Fruit fly (Drosophila melanogaster) whole organism, embryonic: ENCODE results near the gene CG2681.

ENCODE experiments used
- BEAF-32 ChIP-seq: fragments of 200-800 bp; sonication (Bioruptor generic); optimal IDR thresholded peaks from 3 replicates; lab custom pipeline; 2017; ENCODE audit warnings: missing biosample characterization, missing genetic modification characterization, mild to moderate bottlenecking, moderate library complexity, missing genetic modification reagents
- CG10209 ChIP-seq: fragments of 200-800 bp; sonication (Bioruptor generic); optimal IDR thresholded peaks from 3 replicates; lab custom pipeline; 2017; ENCODE audit warnings: missing biosample characterization, mild to moderate bottlenecking, missing genetic modification characterization, missing genetic modification reagents
- CG1024 ChIP-seq: fragments of 200-800 bp; sonication (Bioruptor generic); IDR thresholded peaks from 2 replicates; pipeline ENCODE4 v1.3.6; 2022; ENCODE audit warnings: missing biosample characterization, missing genetic modification characterization
- CG10267 ChIP-seq: fragments of 200-800 bp; sonication (Bioruptor generic); optimal IDR thresholded peaks from 2 replicates; lab custom pipeline; 2018; ENCODE audit warnings: missing biosample characterization, mild to moderate bottlenecking, missing genetic modification characterization, moderate library complexity
- CG13894 ChIP-seq: fragments of 200-800 bp; sonication (Bioruptor generic); optimal IDR thresholded peaks from 3 replicates; lab custom pipeline; 2018; ENCODE audit warnings: missing biosample characterization, mild to moderate bottlenecking, missing genetic modification characterization, moderate library complexity
- CG15514 ChIP-seq: fragments of 200-800 bp; sonication (Bioruptor generic); optimal IDR thresholded peaks from 3 replicates; lab custom pipeline; 2017; ENCODE audit warnings: missing biosample characterization, missing genetic modification characterization, mild to moderate bottlenecking, moderate library complexity, missing genetic modification reagents
- CG1603 ChIP-seq: fragments of 200-800 bp; sonication (Bioruptor generic); optimal IDR thresholded peaks from 2 replicates; lab custom pipeline; 2019; ENCODE audit warnings: missing biosample characterization, mild to moderate bottlenecking, missing genetic modification characterization, moderate library complexity
- CG17829 ChIP-seq: fragments of 200-800 bp; optimal IDR thresholded peaks from 2 replicates; lab custom pipeline; 2019; ENCODE audit warnings: missing biosample characterization, mild to moderate bottlenecking, missing genetic modification characterization, moderate library complexity
- CG2875 ChIP-seq: fragments of 200-800 bp; sonication (Bioruptor generic); optimal IDR thresholded peaks from 2 replicates; lab custom pipeline; 2017; ENCODE audit warnings: missing biosample characterization, mild to moderate bottlenecking, missing genetic modification characterization, missing genetic modification reagents
- CG32767 ChIP-seq: fragments of 200-800 bp; sonication (Bioruptor generic); IDR thresholded peaks from 2 replicates; pipeline ENCODE4 v1.3.6; 2022; ENCODE audit warnings: missing biosample characterization, missing genetic modification characterization
- CG4707 ChIP-seq: fragments of 200-800 bp; sonication (Bioruptor generic); optimal IDR thresholded peaks from 2 replicates; lab custom pipeline; 2018; ENCODE audit warnings: missing biosample characterization, mild to moderate bottlenecking, missing genetic modification characterization, moderate library complexity
- CG6654 ChIP-seq: fragments of 200-800 bp; sonication (Bioruptor generic); optimal IDR thresholded peaks from 2 replicates; lab custom pipeline; 2017; ENCODE audit warnings: missing biosample characterization, mild to moderate bottlenecking, missing genetic modification characterization
- CG8388 ChIP-seq: fragments of 200-800 bp; sonication (Bioruptor generic); optimal IDR thresholded peaks from 2 replicates; lab custom pipeline; 2019; ENCODE audit warnings: missing biosample characterization, mild to moderate bottlenecking, missing genetic modification characterization, moderate library complexity
- CG9817 ChIP-seq: fragments of 200-800 bp; sonication (Bioruptor generic); optimal IDR thresholded peaks from 2 replicates; lab custom pipeline; 2018; ENCODE audit warnings: missing biosample characterization, mild to moderate bottlenecking, missing genetic modification characterization, moderate library complexity
- CTCF ChIP-seq: fragments of 200-800 bp; sonication (Bioruptor generic); optimal IDR thresholded peaks from 2 replicates; lab custom pipeline; 2017; ENCODE audit warnings: missing biosample characterization, mild to moderate bottlenecking, missing genetic modification characterization, moderate library complexity
- Dad ChIP-seq: fragments of 200-800 bp; sonication (Bioruptor generic); optimal IDR thresholded peaks from 3 replicates; lab custom pipeline; 2016; ENCODE audit warnings: missing biosample characterization, missing genetic modification characterization
- Dll ChIP-seq: fragments of 200-800 bp; sonication (Bioruptor generic); IDR thresholded peaks from 4 replicates; pipeline ENCODE4 v1.3.6; 2022; ENCODE audit warnings: missing biosample characterization, missing genetic modification characterization; ENCODE audit not compliant: partially characterized antibody
- Doc3 ChIP-seq: fragments of 200-800 bp; sonication (Bioruptor generic); IDR thresholded peaks from 3 replicates; pipeline ENCODE4 v1.3.6; 2022; ENCODE audit warnings: missing biosample characterization, missing genetic modification characterization; ENCODE audit not compliant: partially characterized antibody
- Dref ChIP-seq: fragments of 200-800 bp; sonication (Bioruptor generic); IDR thresholded peaks from 2 replicates; pipeline ENCODE4 v1.3.6; 2022; ENCODE audit warnings: missing biosample characterization, missing genetic modification characterization
- Drgx ChIP-seq: fragments of 200-800 bp; sonication (Bioruptor generic); IDR thresholded peaks from 2 replicates; pipeline ENCODE4 v1.3.6; 2022; ENCODE audit warnings: missing biosample characterization, missing genetic modification characterization
- Ets65A ChIP-seq: fragments of 200-800 bp; sonication (Bioruptor generic); peaks from one replicate; lab custom pipeline; 2016; ENCODE audit warnings: missing biosample characterization, missing genetic modification characterization
- HLH4C ChIP-seq: fragments of 200-800 bp; sonication (Bioruptor generic); IDR thresholded peaks from 3 replicates; pipeline ENCODE4 v1.3.6; 2022; ENCODE audit warnings: missing biosample characterization, missing genetic modification characterization; ENCODE audit not compliant: partially characterized antibody
- Hr51 ChIP-seq, 2 experiments: fragments of 200-800 bp; sonication (Bioruptor generic); optimal IDR thresholded peaks; 2 replicates in 1 of 2; 3 replicates in 1 of 2; lab custom pipeline; 2016 to 2018; ENCODE audit warnings: missing biosample characterization in 2 of 2, missing genetic modification characterization in 2 of 2, mild to moderate bottlenecking in 1 of 2, moderate library complexity in 1 of 2
- MBD-R2 ChIP-seq: fragments of 200-800 bp; sonication (Bioruptor generic); IDR thresholded peaks from 2 replicates; pipeline ENCODE4 v1.3.6; 2022; ENCODE audit warnings: missing biosample characterization, missing genetic modification characterization
- Mad ChIP-seq: fragments of 200-800 bp; sonication (Bioruptor generic); optimal IDR thresholded peaks from 2 replicates; lab custom pipeline; 2016; ENCODE audit warnings: missing biosample characterization, missing genetic modification characterization
- Mrtf ChIP-seq: fragments of 200-800 bp; sonication (Bioruptor generic); IDR thresholded peaks from 3 replicates; pipeline ENCODE4 v1.3.6; 2022; ENCODE audit warnings: missing biosample characterization, missing genetic modification characterization
- Myb ChIP-seq: fragments of 200-800 bp; sonication (Bioruptor generic); optimal IDR thresholded peaks from 2 replicates; lab custom pipeline; 2016; ENCODE audit warnings: missing biosample characterization, missing genetic modification characterization
- Ravus ChIP-seq: fragments of 200-800 bp; sonication (Bioruptor generic); IDR thresholded peaks from 2 replicates; pipeline ENCODE4 v1.3.6; 2022; ENCODE audit warnings: missing biosample characterization, missing genetic modification characterization
- Rfx ChIP-seq: fragments of 200-800 bp; sonication (Bioruptor generic); IDR thresholded peaks from 2 replicates; pipeline ENCODE4 v1.3.6; 2022; ENCODE audit warnings: missing biosample characterization, missing genetic modification characterization
- Sry-δ ChIP-seq: fragments of 200-800 bp; sonication (Bioruptor generic); optimal IDR thresholded peaks from 2 replicates; lab custom pipeline; 2016; ENCODE audit warnings: missing biosample characterization, missing genetic modification characterization
- Tbp ChIP-seq: fragments of >200 bp; optimal IDR thresholded peaks from 2 replicates; lab custom pipeline; 2018; ENCODE audit warnings: missing biosample characterization, missing genetic modification characterization
- Xrp1 ChIP-seq: fragments of 200-800 bp; sonication (Bioruptor generic); IDR thresholded peaks from 2 replicates; pipeline ENCODE4 v1.3.6; 2022; ENCODE audit warnings: missing biosample characterization, missing genetic modification characterization
- ab ChIP-seq: fragments of 200-800 bp; sonication (Bioruptor generic); optimal IDR thresholded peaks from 2 replicates; lab custom pipeline; 2016; ENCODE audit warnings: missing biosample characterization, missing genetic modification characterization
- ac ChIP-seq: fragments of 200-800 bp; sonication (Bioruptor generic); optimal IDR thresholded peaks from 3 replicates; lab custom pipeline; 2017; ENCODE audit warnings: missing biosample characterization, mild to moderate bottlenecking, missing genetic modification characterization
- bcd ChIP-seq: fragments of 200-800 bp; sonication (Bioruptor generic); optimal IDR thresholded peaks from 2 replicates; lab custom pipeline; 2017; ENCODE audit warnings: missing biosample characterization, mild to moderate bottlenecking, missing genetic modification characterization
- bigmax ChIP-seq: fragments of 200-800 bp; sonication (Bioruptor generic); optimal IDR thresholded peaks from 2 replicates; lab custom pipeline; 2018; ENCODE audit warnings: missing biosample characterization, mild to moderate bottlenecking, missing genetic modification characterization
- dan ChIP-seq: fragments of 200-800 bp; sonication (Bioruptor generic); IDR thresholded peaks from 2 replicates; pipeline ENCODE4 v1.3.6; 2022; ENCODE audit warnings: missing biosample characterization, missing genetic modification characterization
- esg ChIP-seq: fragments of 200-800 bp; sonication (Bioruptor generic); conservative IDR thresholded peaks from 2 replicates; pipeline ENCODE4 v1.3.6; 2022; ENCODE audit warnings: missing biosample characterization, missing genetic modification characterization
- mirr ChIP-seq: fragments of 200-800 bp; sonication (Bioruptor generic); optimal IDR thresholded peaks from 3 replicates; lab custom pipeline; 2018; ENCODE audit warnings: missing biosample characterization, mild to moderate bottlenecking, missing genetic modification characterization
- otp ChIP-seq: fragments of 200-800 bp; sonication (Bioruptor generic); IDR thresholded peaks from 3 replicates; pipeline ENCODE4, ENCODE4 v1.3.6; 2022; ENCODE audit warnings: missing biosample characterization, missing genetic modification characterization
- pnt ChIP-seq: fragments of 200-800 bp; sonication (Bioruptor generic); optimal IDR thresholded peaks from 3 replicates; lab custom pipeline; 2016; ENCODE audit warnings: missing biosample characterization, missing genetic modification characterization
- prd ChIP-seq, 3 experiments: fragments of >200 bp in 2 of 3; fragments of 200-800 bp in 1 of 3; sonication (Bioruptor generic) in 1 of 3; optimal IDR thresholded peaks in 2 of 3; IDR thresholded peaks in 1 of 3; 2 replicates in 2 of 3; 3 replicates in 1 of 3; pipeline versions ENCODE4 v1.3.6 to Lab custom; 2017 to 2022; ENCODE audit warnings: missing biosample characterization in 1 of 3, missing genetic modification characterization in 1 of 3
- psq ChIP-seq: fragments of 200-800 bp; sonication (Bioruptor generic); optimal IDR thresholded peaks from 2 replicates; lab custom pipeline; 2017; ENCODE audit warnings: missing biosample characterization, missing genetic modification characterization
- row ChIP-seq: fragments of 200-800 bp; sonication (Bioruptor generic); IDR thresholded peaks from 3 replicates; pipeline ENCODE4 v1.3.6; 2022; ENCODE audit warnings: missing biosample characterization, missing genetic modification characterization
- sens-2 ChIP-seq: fragments of 200-800 bp; sonication (Bioruptor generic); IDR thresholded peaks from 2 replicates; pipeline ENCODE4 v1.3.6; 2022; ENCODE audit warnings: missing biosample characterization, missing genetic modification characterization
- slbo ChIP-seq: fragments of 200-800 bp; sonication (Bioruptor generic); IDR thresholded peaks from 2 replicates; pipeline ENCODE4 v1.3.6; 2022; ENCODE audit warnings: missing biosample characterization, missing genetic modification characterization
- sna ChIP-seq: fragments of 200-800 bp; sonication (Bioruptor generic); IDR thresholded peaks from 2 replicates; pipeline ENCODE4 v1.3.6; 2022; ENCODE audit warnings: missing biosample characterization, missing genetic modification characterization; ENCODE audit not compliant: partially characterized antibody
- tio ChIP-seq: fragments of 200-800 bp; sonication (Bioruptor generic); optimal IDR thresholded peaks from 2 replicates; lab custom pipeline; 2017; ENCODE audit warnings: missing biosample characterization, missing genetic modification characterization, inconsistent platforms
- z ChIP-seq: fragments of 200-800 bp; sonication (Bioruptor generic); IDR thresholded peaks from 3 replicates; pipeline ENCODE4 v1.3.6; 2022; ENCODE audit warnings: missing biosample characterization, missing genetic modification characterization

CG2681 gene

DNA sequence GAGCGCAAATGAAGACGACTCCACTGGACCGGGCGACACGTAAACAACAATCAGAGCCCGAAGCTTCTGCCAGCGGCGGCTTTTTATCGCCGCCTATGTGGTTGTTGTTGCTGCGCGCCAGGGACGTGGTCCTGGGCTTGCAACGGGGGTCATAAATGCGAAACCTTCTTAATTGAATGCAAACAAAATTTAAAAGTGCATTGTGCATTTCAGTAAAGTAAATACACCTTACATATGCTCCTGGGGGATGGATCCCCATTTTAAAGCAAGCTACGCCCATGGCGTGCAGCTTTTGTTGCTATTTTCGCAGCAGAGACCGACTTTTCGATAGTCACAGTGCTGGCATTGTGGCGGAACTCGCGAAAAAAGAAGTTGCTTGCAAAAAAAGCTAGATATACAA, 4.8 kb upstream of the CG2681 start, which contains the start of gene Ugalt (continued):
- TF ChIP-seq bigmax (GFP tag; lab: Kevin White, UChicago) (peak; percentile 94), ab (GFP tag; lab: Kevin White, UChicago) (peak; percentile 100), pnt (GFP tag; lab: Kevin White, UChicago) (peak; percentile 100), CG8388 (GFP tag; lab: Kevin White, UChicago) (peak; percentile 100), CG13894 (tag; lab: Kevin White, UChicago) (peak; percentile 100), Dad (GFP tag; lab: Kevin White, UChicago) (peak; percentile 100), CG1024 (peak; percentile 100), otp (peak; percentile 100), bcd (GFP tag; lab: Kevin White, UChicago) (peak; percentile 100), dan (GFP tag; lab: Robert Waterston, UW) (peak; percentile 100), Drgx (GFP tag; lab: Robert Waterston, UW) (peak; percentile 100), CTCF (GFP tag; lab: Kevin White, UChicago) (peak; percentile 86), ac (GFP tag; lab: Kevin White, UChicago) (peak; percentile 99), CG6654 (peak; percentile 98), CG2875 (GFP tag; lab: Kevin White, UChicago) (peak; percentile 100), Xrp1 (GFP tag; lab: Robert Waterston, UW) (peak; percentile 100), Ravus (GFP tag; lab: Robert Waterston, UW) (peak; percentile 100), tio (GFP tag; lab: Kevin White, UChicago) (peak; percentile 100), z (peak; percentile 93), CG10209 (GFP tag; lab: Kevin White, UChicago) (peak; percentile 100), CG4707 (GFP tag; lab: Kevin White, UChicago) (peak; percentile 99), CG10267 (tag; lab: Kevin White, UChicago) (peak; percentile 100), Mrtf (GFP tag; lab: Robert Waterston, UW) (peak; percentile 100), CG32767 (GFP tag; lab: Robert Waterston, UW) (peak; percentile 100), mirr (GFP tag; lab: Kevin White, UChicago) (peak; percentile 100), CG9817 (tag; lab: Kevin White, UChicago) (peak; percentile 100), sens-2 (GFP tag; lab: Robert Waterston, UW) (peak; percentile 100), Hr51 (GFP tag; optimal IDR thresholded peaks at IDR 0.05; lab: Kevin White, UChicago) (peak; percentile 100), psq (peak; percentile 99), Mad (peak; percentile 100)

DNA sequence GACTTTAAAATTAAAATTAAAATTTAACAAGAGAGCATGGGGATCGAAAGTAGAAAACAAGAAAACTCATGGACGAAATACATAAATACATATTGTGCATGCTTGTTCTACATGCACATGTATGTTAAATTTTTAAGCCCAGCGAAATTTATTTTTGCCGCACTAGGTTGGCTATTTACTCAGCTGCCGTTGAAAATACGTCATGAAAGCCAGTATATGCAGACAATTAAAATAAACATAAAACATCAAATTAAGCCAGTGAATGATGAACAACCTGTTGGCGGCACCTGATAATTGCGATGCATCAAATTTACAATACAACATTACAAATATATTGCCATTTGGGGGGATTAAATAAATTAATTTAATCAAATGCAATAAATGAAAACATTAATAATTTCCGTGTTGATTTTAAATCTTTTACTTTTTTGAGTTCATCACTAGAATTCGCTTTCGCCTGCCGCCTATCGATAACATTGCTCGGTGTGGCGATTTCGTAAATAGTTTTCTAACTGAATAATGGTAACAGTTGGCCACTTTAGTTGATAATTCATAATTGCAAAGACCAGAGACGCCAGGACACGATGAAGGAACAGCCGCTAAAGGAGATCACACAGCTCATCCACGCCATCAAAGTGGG, 4.2 kb upstream of the CG2681 start, which contains the start of gene eIF2Bbeta:
TSS of gene eIF2Bbeta (plus strand) at position 438 of the 640 bp plus-strand sequence.
- TF ChIP-seq esg (GFP tag; lab: Robert Waterston, UW) (0 out of 2 replicates have a peak, but pooled peaks have one; percentile 14), row (GFP tag; lab: Robert Waterston, UW) (peak; percentile 46; the same call in 1 of the 3 replicates), HLH4C (0 out of 3 replicates have a peak, but pooled peaks have one; percentile 16), Rfx (GFP tag; lab: Robert Waterston, UW) (0 out of 2 replicates have a peak, but pooled peaks have one; percentile 16), CG17829 (no peak), Myb (GFP tag; lab: Kevin White, UChicago) (peak; percentile 3), Sry-δ (GFP tag; lab: Kevin White, UChicago) (peak; percentile 39), BEAF-32 (GFP tag; lab: Kevin White, UChicago) (peak; percentile 60), Tbp (GFP tag; lab: Kevin White, UChicago) (no peak), Dref (peak; percentile 62), slbo (0 out of 2 replicates have a peak, but pooled peaks have one; percentile 3), prd (optimal IDR thresholded peaks at IDR 0.05; lab: Kevin White, UChicago) (no peak), prd (GFP tag; IDR thresholded peaks at IDR 0.05; lab: Robert Waterston, UW) (0 out of 3 replicates have a peak, but pooled peaks have one; percentile 30), CG15514 (GFP tag; lab: Kevin White, UChicago) (peak; percentile 27), Ets65A (peak; percentile 64), MBD-R2 (GFP tag; lab: Robert Waterston, UW) (peak; percentile 44; the same call in 1 of the 2 replicates), Dll (GFP tag; lab: Robert Waterston, UW) (0 out of 4 replicates have a peak, but pooled peaks have one; percentile 30), Doc3 (GFP tag; lab: Robert Waterston, UW) (0 out of 3 replicates have a peak, but pooled peaks have one; percentile 20), CG1603 (peak; percentile 5), sna (GFP tag; lab: Robert Waterston, UW) (peak; percentile 17; the same call in 1 of the 2 replicates)
